Fruit fly (Drosophila melanogaster) whole organism, adult: ENCODE results near the gene D12.

Source experiments
- CG11617 ChIP-seq: fragments of 200-800 bp; sonication (Bioruptor generic); optimal IDR thresholded peaks from 2 replicates; lab custom pipeline; 2017; ENCODE audit warnings: mild to moderate bottlenecking, missing biosample characterization, missing genetic modification reagents, missing genetic modification characterization
- CG12768 ChIP-seq: fragments of 200-800 bp; sonication (Bioruptor generic); optimal IDR thresholded peaks from 2 replicates; lab custom pipeline; 2017; ENCODE audit warnings: missing biosample characterization, missing genetic modification characterization, mild to moderate bottlenecking, moderate library complexity, missing genetic modification reagents
- CG14711 ChIP-seq: fragments of 200-800 bp; sonication (Bioruptor generic); optimal IDR thresholded peaks from 2 replicates; lab custom pipeline; 2018; ENCODE audit warnings: missing biosample characterization, mild to moderate bottlenecking, missing genetic modification characterization, moderate library complexity
- CG1620 ChIP-seq: fragments of 200-800 bp; sonication (Bioruptor generic); optimal IDR thresholded peaks from 2 replicates; lab custom pipeline; 2016; ENCODE audit warnings: missing biosample characterization, missing genetic modification characterization
- CG33017 ChIP-seq: fragments of 200-800 bp; sonication (Bioruptor generic); optimal IDR thresholded peaks from 2 replicates; lab custom pipeline; 2018; ENCODE audit warnings: missing biosample characterization, mild to moderate bottlenecking, missing genetic modification characterization, moderate library complexity
- CG7045 ChIP-seq: fragments of 200-800 bp; sonication (Bioruptor generic); optimal IDR thresholded peaks from 2 replicates; lab custom pipeline; 2017; ENCODE audit warnings: missing biosample characterization, mild to moderate bottlenecking, missing genetic modification characterization
- CG7101 ChIP-seq: fragments of 200-800 bp; sonication (Bioruptor generic); optimal IDR thresholded peaks from 2 replicates; lab custom pipeline; 2018; ENCODE audit warnings: missing biosample characterization, mild to moderate bottlenecking, missing genetic modification characterization, moderate library complexity
- Crg-1 ChIP-seq: fragments of 200-800 bp; sonication (Bioruptor generic); optimal IDR thresholded peaks from 2 replicates; lab custom pipeline; 2016; ENCODE audit warnings: missing biosample characterization, missing genetic modification characterization
- cnc ChIP-seq, 2 experiments: fragments of >200 bp; optimal IDR thresholded peaks; 2 replicates each; lab custom pipeline; 2017
- kay ChIP-seq: fragments of 200-800 bp; sonication (Bioruptor generic); peaks from one replicate; lab custom pipeline; 2016; ENCODE audit warnings: missing biosample characterization, missing genetic modification characterization, borderline replicate concordance
- pad ChIP-seq: fragments of 200-800 bp; sonication (Bioruptor generic); optimal IDR thresholded peaks from 3 replicates; lab custom pipeline; 2017; ENCODE audit warnings: missing biosample characterization, missing genetic modification characterization, mild to moderate bottlenecking, moderate library complexity, missing genetic modification reagents
- tj ChIP-seq: fragments of 200-800 bp; sonication (Bioruptor generic); optimal IDR thresholded peaks from 3 replicates; lab custom pipeline; 2017; ENCODE audit warnings: missing biosample characterization, mild to moderate bottlenecking, missing genetic modification characterization, moderate library complexity
- toe ChIP-seq: fragments of 200-800 bp; sonication (Bioruptor generic); optimal IDR thresholded peaks from 2 replicates; lab custom pipeline; 2016; ENCODE audit warnings: missing biosample characterization, missing genetic modification characterization

DNA sequence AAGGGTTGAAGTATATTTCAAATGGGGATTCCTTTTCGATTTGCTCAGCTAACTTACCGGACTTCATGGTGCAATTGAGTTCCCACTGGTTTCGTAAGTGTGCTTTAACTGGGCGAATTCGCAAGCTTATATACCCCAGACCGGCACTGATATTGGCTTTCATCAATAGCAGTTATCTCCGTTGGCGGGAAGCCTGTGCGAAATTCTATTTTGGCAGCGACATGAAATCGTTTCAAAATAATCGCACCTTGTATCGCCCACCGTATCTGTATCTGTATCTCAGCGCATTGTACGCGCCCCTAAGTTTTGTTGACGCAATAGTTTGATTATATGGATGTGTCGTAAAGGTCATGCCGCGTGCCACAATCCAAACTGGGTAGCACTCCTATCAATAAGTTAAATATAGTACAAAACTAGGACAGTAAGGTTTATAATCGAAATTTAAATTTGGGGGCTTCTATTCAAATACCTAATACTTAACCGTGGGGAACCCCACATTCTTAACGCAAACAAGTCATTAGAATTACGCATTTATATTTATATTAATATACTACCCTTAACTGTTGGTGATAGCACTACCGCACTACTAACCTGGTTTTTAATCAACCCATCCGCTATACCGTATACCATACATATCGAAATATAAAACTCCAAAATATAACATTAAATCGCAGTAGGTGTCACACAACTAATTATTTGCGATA, 41.0 kb downstream of the D12 start, which contains the start of the genes Peritrophin-15a and CG13385:
- TF ChIP-seq CG7101 (no peak), CG14711 (tag; lab: Kevin White, UChicago) (no peak), Crg-1 (GFP tag; lab: Kevin White, UChicago) (no peak), kay (GFP tag; lab: Kevin White, UChicago) (no peak), CG33017 (tag; lab: Kevin White, UChicago) (no peak), tj (GFP tag; lab: Kevin White, UChicago) (no peak), CG7045 (GFP tag; lab: Kevin White, UChicago) (no peak), CG12768 (GFP tag; lab: Kevin White, UChicago) (no peak), pad (GFP tag; lab: Kevin White, UChicago) (no peak), CG11617 (GFP tag; lab: Kevin White, UChicago) (no peak), cnc (optimal IDR thresholded peaks at IDR 0.05; lab: Kevin White, UChicago) (no peak), CG1620 (GFP tag; lab: Kevin White, UChicago) (no peak), toe (GFP tag; lab: Kevin White, UChicago) (no peak)
